Worm (Caenorhabditis elegans) whole organism, L3 larva: Measurements from ENCODE around the gene blos-4.

Source experiments
- fkh-10 ChIP-seq: sonication (generic microtip); optimal IDR thresholded peaks from 2 replicates; lab custom pipeline; 2017; ENCODE audit warnings: missing biosample characterization, missing genetic modification reagents, missing genetic modification characterization
- fos-1 ChIP-seq: fragments of 150-350 bp; optimal IDR thresholded peaks from 2 replicates; lab custom pipeline; 2014; ENCODE audit warnings: missing biosample characterization, missing genetic modification characterization
- nhr-237 ChIP-seq: fragments of 150-350 bp; optimal IDR thresholded peaks from 2 replicates; lab custom pipeline; 2014; ENCODE audit warnings: missing biosample characterization, missing genetic modification characterization
- unc-39 ChIP-seq: sonication (generic microtip); optimal IDR thresholded peaks from 4 replicates; lab custom pipeline; 2017; ENCODE audit warnings: missing biosample characterization, missing genetic modification characterization

ce11 chrII:6259867-6260266 lies 14.8 kb downstream of the blos-4 start, which contains the start of gene F13H8.11:
- no peak for TF ChIP-seq fkh-10 (GFP tag; lab: Kevin White, UChicago)
- TF ChIP-seq nhr-237 = no peak
- TF ChIP-seq unc-39 (tag; lab: Kevin White, UChicago) = no peak
- no peak for TF ChIP-seq fos-1 (tag; lab: Kevin White, UChicago)
